Worm (Caenorhabditis elegans) whole organism, dauer: ENCODE results near the gene ntl-2.

Experiments used
- unc-62 ChIP-seq: sonication (generic microtip); optimal IDR thresholded peaks from 2 replicates; lab custom pipeline; 2017; ENCODE audit warnings: missing biosample characterization, missing genetic modification reagents, missing genetic modification characterization

The ntl-2 gene

ce11 chrII:4362088-4362487, 14.2 kb downstream of the ntl-2 start:
- TF ChIP-seq unc-62 (GFP tag; lab: Kevin White, UChicago) = no peak

- TF ChIP-seq unc-62 (GFP tag; lab: Kevin White, UChicago) = no peak
These were observed 17.0 kb downstream of the ntl-2 start for ce11 chrII:4359219-4359618.

- no peak for TF ChIP-seq unc-62 (GFP tag; lab: Kevin White, UChicago)
These were observed 17.5 kb downstream of the ntl-2 start, which contains the start of gene lat-2 for ce11 chrII:4358765-4359164. lat-2 (plus strand) TSS chrII:4359065.

- no peak for TF ChIP-seq unc-62 (GFP tag; lab: Kevin White, UChicago)
These were observed 21.0 kb downstream of the ntl-2 start, which contains the start of the genes H20J04.7 and H20J04.1 for ce11 chrII:4355217-4355616. H20J04.7 (minus strand) TSS chrII:4355317. H20J04.1 (plus strand) TSS chrII:4355613.

- no peak for TF ChIP-seq unc-62 (GFP tag; lab: Kevin White, UChicago)
These were observed 25.4 kb downstream of the ntl-2 start, which contains the start of gene H20J04.9 for ce11 chrII:4350888-4351287. H20J04.9 (plus strand) TSS chrII:4351188.

- TF ChIP-seq unc-62 (GFP tag; lab: Kevin White, UChicago) = no peak
These were observed 31.9 kb downstream of the ntl-2 start for ce11 chrII:4344317-4344716.

- TF ChIP-seq unc-62 (GFP tag; lab: Kevin White, UChicago) = no peak
These were observed 34.8 kb downstream of the ntl-2 start for ce11 chrII:4341484-4341883.

ce11 chrII:4339882-4340281, 36.4 kb downstream of the ntl-2 start, which contains the start of gene athp-2:
athp-2 (plus strand) TSS chrII:4340182.
- no peak for TF ChIP-seq unc-62 (GFP tag; lab: Kevin White, UChicago)

- no peak for TF ChIP-seq unc-62 (GFP tag; lab: Kevin White, UChicago)
These were observed 38.5 kb downstream of the ntl-2 start for ce11 chrII:4337731-4338130.

ce11 chrII:4334448-4334847, 41.8 kb downstream of the ntl-2 start, which contains the start of gene madf-3:
madf-3 (plus strand) TSS chrII:4334748.
- TF ChIP-seq unc-62 (GFP tag; lab: Kevin White, UChicago) = no peak

- TF ChIP-seq unc-62 (GFP tag; lab: Kevin White, UChicago) = no peak
These were observed 47.5 kb downstream of the ntl-2 start, which contains the start of gene H20J04.4 for ce11 chrII:4328716-4329115. H20J04.4 (plus strand) TSS chrII:4329016.

- TF ChIP-seq unc-62 (GFP tag; lab: Kevin White, UChicago) = no peak
These were observed 49.8 kb downstream of the ntl-2 start, which contains the start of gene pfd-2 for ce11 chrII:4326420-4326819. pfd-2 (plus strand) TSS chrII:4326720.

- no peak for TF ChIP-seq unc-62 (GFP tag; lab: Kevin White, UChicago)
These were observed 52.2 kb downstream of the ntl-2 start, which contains the start of gene mog-2 for ce11 chrII:4324061-4324460. mog-2 (plus strand) TSS chrII:4324361.

- TF ChIP-seq unc-62 (GFP tag; lab: Kevin White, UChicago) = no peak
These were observed 53.4 kb downstream of the ntl-2 start, which contains the start of gene H20J04.6 for ce11 chrII:4322871-4323270. H20J04.6 (plus strand) TSS chrII:4323256.
